Fruit fly (Drosophila melanogaster) whole organism, embryonic: ENCODE results near the gene CG12680.

Experiments
- Blimp-1 ChIP-seq: fragments of 200-800 bp; sonication (Bioruptor generic); optimal IDR thresholded peaks from 3 replicates; lab custom pipeline; 2018; ENCODE audit warnings: missing biosample characterization, missing genetic modification characterization, mild to moderate bottlenecking, moderate library complexity, missing genetic modification reagents
- CG10959 ChIP-seq: fragments of 200-800 bp; sonication (Bioruptor generic); IDR thresholded peaks from 2 replicates; pipeline ENCODE4 v1.3.6; 2022; ENCODE audit warnings: missing biosample characterization, missing genetic modification characterization
- CG11456 ChIP-seq: fragments of 200-800 bp; sonication (Bioruptor generic); IDR thresholded peaks from 3 replicates; pipeline ENCODE4 v1.3.6; 2022; ENCODE audit warnings: missing biosample characterization, missing genetic modification characterization
- CG12391 ChIP-seq: fragments of 200-800 bp; sonication (Bioruptor generic); optimal IDR thresholded peaks from 3 replicates; lab custom pipeline; 2018; ENCODE audit warnings: missing biosample characterization, mild to moderate bottlenecking, missing genetic modification characterization, moderate library complexity
- CG14441 ChIP-seq: fragments of 200-800 bp; sonication (Bioruptor generic); IDR thresholded peaks from 2 replicates; pipeline ENCODE4 v1.3.6; 2022; ENCODE audit warnings: missing biosample characterization, missing genetic modification characterization
- CG14667 ChIP-seq: fragments of 200-800 bp; sonication (Bioruptor generic); IDR thresholded peaks from 2 replicates; pipeline ENCODE4 v1.3.6; 2022; ENCODE audit warnings: missing biosample characterization, missing genetic modification characterization
- CG14710 ChIP-seq: fragments of 200-800 bp; sonication (Bioruptor generic); optimal IDR thresholded peaks from 3 replicates; lab custom pipeline; 2019; ENCODE audit warnings: missing biosample characterization, mild to moderate bottlenecking, missing genetic modification characterization, moderate library complexity
- CG16863 ChIP-seq: fragments of 200-800 bp; sonication (Bioruptor generic); optimal IDR thresholded peaks from 3 replicates; lab custom pipeline; 2016; ENCODE audit warnings: missing biosample characterization, missing genetic modification characterization
- CG2678 ChIP-seq: fragments of 200-800 bp; sonication (Bioruptor generic); optimal IDR thresholded peaks from 3 replicates; lab custom pipeline; 2019; ENCODE audit warnings: missing biosample characterization, mild to moderate bottlenecking, missing genetic modification characterization, moderate library complexity
- CG2712 ChIP-seq: fragments of 200-800 bp; optimal IDR thresholded peaks from 3 replicates; lab custom pipeline; 2019; ENCODE audit warnings: missing biosample characterization, mild to moderate bottlenecking, missing genetic modification characterization, moderate library complexity
- CG30431 ChIP-seq: fragments of 200-800 bp; sonication (Bioruptor generic); optimal IDR thresholded peaks from 2 replicates; lab custom pipeline; 2017; ENCODE audit warnings: missing biosample characterization, missing genetic modification characterization
- CG31441 ChIP-seq: fragments of 200-800 bp; sonication (Bioruptor generic); IDR thresholded peaks from 2 replicates; pipeline ENCODE4 v1.3.6; 2022; ENCODE audit warnings: missing biosample characterization, missing genetic modification characterization
- CG4282 ChIP-seq: fragments of 200-800 bp; sonication (Bioruptor generic); optimal IDR thresholded peaks from 2 replicates; lab custom pipeline; 2016; ENCODE audit warnings: missing biosample characterization, missing genetic modification characterization
- CG5180 ChIP-seq: fragments of 200-800 bp; sonication (Bioruptor generic); optimal IDR thresholded peaks from 3 replicates; lab custom pipeline; 2017; ENCODE audit warnings: missing biosample characterization, missing genetic modification characterization, mild to moderate bottlenecking, moderate library complexity, missing genetic modification reagents
- CG7786 ChIP-seq: fragments of 200-800 bp; sonication (Bioruptor generic); optimal IDR thresholded peaks from 2 replicates; lab custom pipeline; 2016; ENCODE audit warnings: missing biosample characterization, missing genetic modification characterization
- CG7839 ChIP-seq: fragments of 200-800 bp; sonication (Bioruptor generic); optimal IDR thresholded peaks from 3 replicates; lab custom pipeline; 2018; ENCODE audit warnings: missing biosample characterization, mild to moderate bottlenecking, missing genetic modification characterization, moderate library complexity
- CG8388 ChIP-seq: fragments of 200-800 bp; sonication (Bioruptor generic); optimal IDR thresholded peaks from 2 replicates; lab custom pipeline; 2019; ENCODE audit warnings: missing biosample characterization, mild to moderate bottlenecking, missing genetic modification characterization, moderate library complexity
- Camta ChIP-seq: fragments of 200-800 bp; sonication (Bioruptor generic); optimal IDR thresholded peaks from 2 replicates; lab custom pipeline; 2016; ENCODE audit warnings: missing biosample characterization, missing genetic modification characterization
- HLH3B ChIP-seq: fragments of 200-800 bp; sonication (Bioruptor generic); IDR thresholded peaks from 2 replicates; pipeline ENCODE4 v1.3.6; 2022; ENCODE audit warnings: missing biosample characterization, missing genetic modification characterization
- Hmx ChIP-seq: fragments of 200-800 bp; sonication (Bioruptor generic); optimal IDR thresholded peaks from 2 replicates; lab custom pipeline; 2016; ENCODE audit warnings: missing biosample characterization, missing genetic modification characterization
- Mad ChIP-seq: fragments of 200-800 bp; sonication (Bioruptor generic); optimal IDR thresholded peaks from 2 replicates; lab custom pipeline; 2016; ENCODE audit warnings: missing biosample characterization, missing genetic modification characterization
- NC2α ChIP-seq: fragments of 200-800 bp; sonication (Bioruptor generic); optimal IDR thresholded peaks from 2 replicates; lab custom pipeline; 2016; ENCODE audit warnings: missing biosample characterization, missing genetic modification characterization
- Ptx1 ChIP-seq: fragments of 200-800 bp; sonication (Bioruptor generic); IDR thresholded peaks from 2 replicates; pipeline ENCODE4 v1.3.6; 2022; ENCODE audit warnings: missing biosample characterization, missing genetic modification characterization
- Xrp1 ChIP-seq: fragments of 200-800 bp; sonication (Bioruptor generic); IDR thresholded peaks from 2 replicates; pipeline ENCODE4 v1.3.6; 2022; ENCODE audit warnings: missing biosample characterization, missing genetic modification characterization
- bsh ChIP-seq, 2 experiments: fragments of 200-800 bp; sonication (Bioruptor generic); optimal IDR thresholded peaks; 2 replicates each; lab custom pipeline; 2017 to 2018; ENCODE audit warnings: mild to moderate bottlenecking in 2 of 2, missing biosample characterization in 2 of 2, missing genetic modification characterization in 2 of 2, moderate library complexity in 1 of 2
- caup ChIP-seq: fragments of 200-800 bp; sonication (Bioruptor generic); optimal IDR thresholded peaks from 3 replicates; lab custom pipeline; 2017; ENCODE audit warnings: missing biosample characterization, mild to moderate bottlenecking, missing genetic modification characterization, moderate library complexity; ENCODE audit not compliant: severe bottlenecking
- chn ChIP-seq: fragments of 200-800 bp; sonication (Bioruptor generic); optimal IDR thresholded peaks from 2 replicates; lab custom pipeline; 2016; ENCODE audit warnings: missing biosample characterization, missing genetic modification characterization
- dpn ChIP-seq, 2 experiments: fragments of 200-800 bp; sonication (Bioruptor generic); optimal IDR thresholded peaks; 3 replicates each; lab custom pipeline; 2016; ENCODE audit warnings: missing biosample characterization in 2 of 2, missing genetic modification characterization in 2 of 2
- exex ChIP-seq: fragments of 200-800 bp; sonication (Bioruptor generic); optimal IDR thresholded peaks from 4 replicates; lab custom pipeline; 2018; ENCODE audit warnings: missing biosample characterization, mild to moderate bottlenecking, missing genetic modification characterization, moderate library complexity
- fd96Cb ChIP-seq: fragments of 200-800 bp; sonication (Bioruptor generic); optimal IDR thresholded peaks from 2 replicates; lab custom pipeline; 2018; ENCODE audit warnings: missing biosample characterization, mild to moderate bottlenecking, missing genetic modification characterization, moderate library complexity
- gt ChIP-seq: fragments of 200-800 bp; sonication (Bioruptor generic); IDR thresholded peaks from 2 replicates; pipeline ENCODE4 v1.3.6; 2022; ENCODE audit warnings: missing biosample characterization, missing genetic modification characterization
- lola ChIP-seq, 3 experiments: fragments of >200 bp in 2 of 3; fragments of 200-800 bp in 1 of 3; sonication (Bioruptor generic) in 1 of 3; optimal IDR thresholded peaks; 2 replicates each; lab custom pipeline; 2017 to 2019; ENCODE audit warnings: missing biosample characterization in 3 of 3, missing genetic modification characterization in 3 of 3, mild to moderate bottlenecking in 1 of 3, moderate library complexity in 1 of 3
- phol ChIP-seq: fragments of 200-800 bp; sonication (Bioruptor generic); optimal IDR thresholded peaks from 3 replicates; lab custom pipeline; 2018; ENCODE audit warnings: missing biosample characterization, mild to moderate bottlenecking, missing genetic modification characterization, moderate library complexity
- pita ChIP-seq: fragments of 200-800 bp; sonication (Bioruptor generic); optimal IDR thresholded peaks from 2 replicates; lab custom pipeline; 2017; ENCODE audit warnings: missing biosample characterization, mild to moderate bottlenecking, missing genetic modification characterization
- prd ChIP-seq, 3 experiments: fragments of >200 bp in 2 of 3; fragments of 200-800 bp in 1 of 3; sonication (Bioruptor generic) in 1 of 3; optimal IDR thresholded peaks in 2 of 3; IDR thresholded peaks in 1 of 3; 2 replicates in 2 of 3; 3 replicates in 1 of 3; pipeline versions ENCODE4 v1.3.6 to Lab custom; 2017 to 2022; ENCODE audit warnings: missing biosample characterization in 1 of 3, missing genetic modification characterization in 1 of 3
- row ChIP-seq: fragments of 200-800 bp; sonication (Bioruptor generic); IDR thresholded peaks from 3 replicates; pipeline ENCODE4 v1.3.6; 2022; ENCODE audit warnings: missing biosample characterization, missing genetic modification characterization
- sens-2 ChIP-seq: fragments of 200-800 bp; sonication (Bioruptor generic); IDR thresholded peaks from 2 replicates; pipeline ENCODE4 v1.3.6; 2022; ENCODE audit warnings: missing biosample characterization, missing genetic modification characterization
- ssp ChIP-seq: fragments of 200-800 bp; sonication (Bioruptor generic); IDR thresholded peaks from 2 replicates; pipeline ENCODE4 v1.3.6; 2022; ENCODE audit warnings: missing biosample characterization, missing genetic modification characterization
- stwl ChIP-seq: fragments of 200-800 bp; sonication (Bioruptor generic); optimal IDR thresholded peaks from 3 replicates; lab custom pipeline; 2018; ENCODE audit warnings: missing biosample characterization, mild to moderate bottlenecking, missing genetic modification characterization, moderate library complexity
- trh ChIP-seq: fragments of 200-800 bp; sonication (Bioruptor generic); optimal IDR thresholded peaks from 2 replicates; lab custom pipeline; 2016; ENCODE audit warnings: missing biosample characterization, missing genetic modification characterization
- ttk ChIP-seq: fragments of 200-800 bp; sonication (Bioruptor generic); IDR thresholded peaks from 2 replicates; pipeline ENCODE4 v2.1.2; 2022; ENCODE audit warnings: missing biosample characterization, missing genetic modification characterization

The CG12680 gene

dm6 chrX:4969926-4970325 lies 27.3 kb upstream of the CG12680 start (continued):
- TF ChIP-seq CG14667 (GFP tag; lab: Robert Waterston, UW) (no peak), bsh (GFP tag; optimal IDR thresholded peaks at IDR 0.05; lab: Kevin White, UChicago) (peak; percentile 51 to 61), CG7839 (peak; percentile 18), HLH3B (no peak), NC2α (GFP tag; lab: Kevin White, UChicago) (no peak), CG12391 (peak; percentile 29), CG4282 (GFP tag; lab: Kevin White, UChicago) (no peak), CG2712 (peak; percentile 20), CG7786 (GFP tag; lab: Kevin White, UChicago) (no peak), CG31441 (GFP tag; lab: Robert Waterston, UW) (peak; percentile 41), CG14441 (GFP tag; lab: Robert Waterston, UW) (0 out of 2 replicates have a peak, but pooled peaks have one; percentile 14), CG8388 (GFP tag; lab: Kevin White, UChicago) (peak; percentile 24), CG11456 (GFP tag; lab: Robert Waterston, UW) (no peak), row (GFP tag; lab: Robert Waterston, UW) (peak; percentile 30; the same call in 1 of the 3 replicates), phol (tag; lab: Kevin White, UChicago) (peak; percentile 27), Camta (GFP tag; lab: Kevin White, UChicago) (peak; percentile 14), Hmx (no peak), fd96Cb (tag; lab: Kevin White, UChicago) (peak; percentile 22), ssp (GFP tag; lab: Robert Waterston, UW) (0 out of 2 replicates have a peak, but pooled peaks have one; percentile 24), CG10959 (GFP tag; lab: Robert Waterston, UW) (0 out of 2 replicates have a peak, but pooled peaks have one; percentile 19), prd (optimal IDR thresholded peaks at IDR 0.05; lab: Kevin White, UChicago) (no peak), prd (GFP tag; IDR thresholded peaks at IDR 0.05; lab: Robert Waterston, UW) (peak; percentile 66; the same call in 2 of the 3 replicates), trh (GFP tag; lab: Kevin White, UChicago) (no peak), exex (tag; lab: Kevin White, UChicago) (no peak), sens-2 (GFP tag; lab: Robert Waterston, UW) (0 out of 2 replicates have a peak, but pooled peaks have one; percentile 9), CG2678 (tag; lab: Kevin White, UChicago) (peak; percentile 4), CG5180 (GFP tag; lab: Kevin White, UChicago) (no peak), chn (GFP tag; lab: Kevin White, UChicago) (peak; percentile 27), Xrp1 (peak; percentile 61; the same call in 1 of the 2 replicates), lola (GFP tag; optimal IDR thresholded peaks at IDR 0.05; lab: Kevin White, UChicago) (peak in 1 of 3 experiments; percentile 30), stwl (tag; lab: Kevin White, UChicago) (no peak), CG14710 (tag; lab: Kevin White, UChicago) (peak; percentile 25), caup (GFP tag; lab: Kevin White, UChicago) (no peak), Mad (no peak), Blimp-1 (peak; percentile 28), gt (no peak), CG16863 (GFP tag; lab: Kevin White, UChicago) (no peak), CG30431 (peak; percentile 6), Ptx1 (peak; percentile 36; the same call in 1 of the 2 replicates), ttk (0 out of 2 replicates have a peak, but pooled peaks have one; percentile 14), pita (GFP tag; lab: Kevin White, UChicago) (no peak), dpn (GFP tag; optimal IDR thresholded peaks at IDR 0.05; lab: Kevin White, UChicago) (peak in 1 of 2 experiments; percentile 25)
